Fruit fly (Drosophila melanogaster): ENCODE measurements around the gene Osi8.

- TF ChIP-seq CG8478 (optimal IDR thresholded peaks at IDR 0.05), result no peak
- TF ChIP-seq CTCF (optimal IDR thresholded peaks at IDR 0.05), result no peak
These were observed 45.9 kb upstream of the Osi8 start, which contains the start of gene Osi2 for dm6 chr3R:6209073-6209472.
